Fruit fly (Drosophila melanogaster) Kc167 (cell line): Measurements from ENCODE around the gene CG14000.

Experiments used
- Sin3A ChIP-seq: fragments of >200 bp; optimal IDR thresholded peaks from 2 replicates; lab custom pipeline; 2018; ENCODE audit warnings: missing external identifiers
- h ChIP-seq: fragments of >200 bp; optimal IDR thresholded peaks from 3 replicates; lab custom pipeline; 2018; ENCODE audit warnings: missing external identifiers
- insv ChIP-seq: fragments of >200 bp; optimal IDR thresholded peaks from 3 replicates; lab custom pipeline; 2018; ENCODE audit warnings: missing external identifiers
- psq ChIP-seq: fragments of >200 bp; optimal IDR thresholded peaks from 2 replicates; lab custom pipeline; 2017; ENCODE audit warnings: missing external identifiers

dm6 chr2L:5927363-5927762 lies 17.3 kb upstream of the CG14000 start:
- no peak for TF ChIP-seq psq (lab: Kevin White, UChicago)
- no peak for TF ChIP-seq Sin3A (lab: Kevin White, UChicago)
- no peak for TF ChIP-seq h (lab: Kevin White, UChicago)
- TF ChIP-seq insv (lab: Kevin White, UChicago): no peak
